Fruit fly (Drosophila melanogaster): ENCODE measurements around the gene CG9338.
A peak's percentile ranks its signal among the peaks of the same experiment; 100 is the strongest.

Gene CG9338

dm6 chr2L:20891188-20891587, 26.2 kb downstream of the CG9338 start (continued):
- TF ChIP-seq vri (GFP tag; optimal IDR thresholded peaks at IDR 0.05) = peak; percentile 8
- no peak for TF ChIP-seq Blimp-1 (GFP tag; optimal IDR thresholded peaks at IDR 0.05)
- no peak for TF ChIP-seq CG6792 (GFP tag; optimal IDR thresholded peaks at IDR 0.05)
- TF ChIP-seq CG3032 (tag; optimal IDR thresholded peaks at IDR 0.05) = peak; percentile 9
- no peak for TF ChIP-seq lz (GFP tag; optimal IDR thresholded peaks at IDR 0.05)
- TF ChIP-seq achi (GFP tag; optimal IDR thresholded peaks at IDR 0.05) = peak; percentile 15
- TF ChIP-seq fkh (GFP tag; optimal IDR thresholded peaks at IDR 0.05) = peak; percentile 55
- TF ChIP-seq CG6854 (GFP tag; optimal IDR thresholded peaks at IDR 0.05) = no peak
- TF ChIP-seq cyc (GFP tag; optimal IDR thresholded peaks at IDR 0.05) = no peak
- TF ChIP-seq svp (GFP tag) = no peak
- peak; percentile 7 for TF ChIP-seq acj6 (GFP tag; optimal IDR thresholded peaks at IDR 0.05)
- peak in 1 of 2 experiments; percentile 26 for TF ChIP-seq ss (GFP tag; optimal IDR thresholded peaks at IDR 0.05)

dm6 chr2L:20896681-20897341, 31.8 kb downstream of the CG9338 start:
- no peak for TF ChIP-seq CG6854 (GFP tag; optimal IDR thresholded peaks at IDR 0.05)
- TF ChIP-seq fkh (GFP tag; optimal IDR thresholded peaks at IDR 0.05) = peak; percentile 76
- peak; percentile 13 for TF ChIP-seq Eip78C (GFP tag)

dm6 chr2L:20898478-20899075, 33.6 kb downstream of the CG9338 start:
- TF ChIP-seq topi (GFP tag; optimal IDR thresholded peaks at IDR 0.05) (no peak), Smox (GFP tag; optimal IDR thresholded peaks at IDR 0.05) (no peak), fd85E (GFP tag; optimal IDR thresholded peaks at IDR 0.05) (no peak), ss (GFP tag; optimal IDR thresholded peaks at IDR 0.05) (no peak), CG3032 (tag; optimal IDR thresholded peaks at IDR 0.05) (no peak), CG11762 (GFP tag; optimal IDR thresholded peaks at IDR 0.05; ENCODE audit: insufficient read depth) (no peak), CG6163 (GFP tag; IDR thresholded peaks at IDR 0.05) (no peak), CG4318 (GFP tag; optimal IDR thresholded peaks at IDR 0.05) (no peak), Hr38 (GFP tag; optimal IDR thresholded peaks at IDR 0.05) (no peak), Hr4 (GFP tag; optimal IDR thresholded peaks at IDR 0.05) (no peak), CG3919 (GFP tag; optimal IDR thresholded peaks at IDR 0.05) (no peak)

- TF ChIP-seq Hr39 (GFP tag; optimal IDR thresholded peaks at IDR 0.05) (no peak), Eip75B (GFP tag; optimal IDR thresholded peaks at IDR 0.05) (no peak), net (GFP tag; optimal IDR thresholded peaks at IDR 0.05) (no peak), CG8119 (GFP tag; IDR thresholded peaks at IDR 0.05) (no peak)
These were observed 39.3 kb downstream of the CG9338 start for dm6 chr2L:20904327-20904726.

dm6 chr2L:20905025-20905424, 40.0 kb downstream of the CG9338 start:
- TF ChIP-seq fd85E (GFP tag; optimal IDR thresholded peaks at IDR 0.05) (no peak), OdsH (GFP tag; optimal IDR thresholded peaks at IDR 0.05) (no peak), CG31627 (GFP tag; optimal IDR thresholded peaks at IDR 0.05) (no peak), Hr39 (GFP tag; optimal IDR thresholded peaks at IDR 0.05) (no peak), svp (GFP tag) (no peak), cyc (GFP tag; optimal IDR thresholded peaks at IDR 0.05) (no peak), CG9139 (GFP tag; optimal IDR thresholded peaks at IDR 0.05) (no peak), CG6276 (GFP tag; optimal IDR thresholded peaks at IDR 0.05) (no peak)

- no peak for TF ChIP-seq CG6163 (GFP tag; IDR thresholded peaks at IDR 0.05)
- TF ChIP-seq Eip78C (GFP tag) = peak; percentile 41
- TF ChIP-seq eg (GFP tag; IDR thresholded peaks at IDR 0.05) = peak; percentile 37; the same call in 1 of the 3 replicates
- TF ChIP-seq CG6854 (GFP tag; optimal IDR thresholded peaks at IDR 0.05) = peak; percentile 55
- TF ChIP-seq Sox15 (GFP tag; optimal IDR thresholded peaks at IDR 0.05) = no peak
- TF ChIP-seq Blimp-1 (GFP tag; optimal IDR thresholded peaks at IDR 0.05) = peak; percentile 76
These were observed 43.1 kb downstream of the CG9338 start for dm6 chr2L:20907995-20908654.
